Fruit fly (Drosophila melanogaster) whole organism, embryonic: ENCODE data around the gene Helz.

Source experiments
- Atf3 ChIP-seq: fragments of 200-800 bp; sonication (Bioruptor generic); optimal IDR thresholded peaks from 3 replicates; lab custom pipeline; 2016; ENCODE audit warnings: missing biosample characterization, missing genetic modification characterization
- Awh ChIP-seq: fragments of 200-800 bp; sonication (Bioruptor generic); IDR thresholded peaks from 2 replicates; pipeline ENCODE4, ENCODE4 v1.3.6; 2022; ENCODE audit warnings: missing biosample characterization, missing genetic modification characterization
- Bgb ChIP-seq: fragments of 200-800 bp; sonication (Bioruptor generic); IDR thresholded peaks from 2 replicates; pipeline ENCODE4 v1.3.6; 2022; ENCODE audit warnings: missing biosample characterization, missing genetic modification characterization; ENCODE audit not compliant: partially characterized antibody
- Bteb2 ChIP-seq: fragments of 200-800 bp; sonication (Bioruptor generic); optimal IDR thresholded peaks from 2 replicates; lab custom pipeline; 2016; ENCODE audit warnings: missing biosample characterization, missing genetic modification characterization
- CG10462 ChIP-seq: fragments of 200-800 bp; sonication (Bioruptor generic); optimal IDR thresholded peaks from 2 replicates; lab custom pipeline; 2016; ENCODE audit warnings: missing biosample characterization, missing genetic modification characterization
- CG14441 ChIP-seq: fragments of 200-800 bp; sonication (Bioruptor generic); IDR thresholded peaks from 2 replicates; pipeline ENCODE4 v1.3.6; 2022; ENCODE audit warnings: missing biosample characterization, missing genetic modification characterization
- CG15514 ChIP-seq: fragments of 200-800 bp; sonication (Bioruptor generic); optimal IDR thresholded peaks from 3 replicates; lab custom pipeline; 2017; ENCODE audit warnings: missing biosample characterization, missing genetic modification characterization, mild to moderate bottlenecking, moderate library complexity, missing genetic modification reagents
- CG15696 ChIP-seq: fragments of 200-800 bp; sonication (Bioruptor generic); optimal IDR thresholded peaks from 2 replicates; lab custom pipeline; 2019; ENCODE audit warnings: missing biosample characterization, mild to moderate bottlenecking, missing genetic modification characterization, moderate library complexity
- CG2678 ChIP-seq: fragments of 200-800 bp; sonication (Bioruptor generic); optimal IDR thresholded peaks from 3 replicates; lab custom pipeline; 2019; ENCODE audit warnings: missing biosample characterization, mild to moderate bottlenecking, missing genetic modification characterization, moderate library complexity
- CG30020 ChIP-seq: fragments of 200-800 bp; optimal IDR thresholded peaks from 2 replicates; lab custom pipeline; 2019; ENCODE audit warnings: missing biosample characterization, mild to moderate bottlenecking, missing genetic modification characterization, moderate library complexity
- CG3163 ChIP-seq: fragments of 200-800 bp; sonication (Bioruptor generic); optimal IDR thresholded peaks from 3 replicates; lab custom pipeline; 2016; ENCODE audit warnings: missing biosample characterization, missing genetic modification characterization
- CG32532 ChIP-seq: fragments of 200-800 bp; sonication (Bioruptor generic); IDR thresholded peaks from 2 replicates; pipeline ENCODE4 v1.3.6; 2022; ENCODE audit warnings: missing biosample characterization, missing genetic modification characterization
- CG34422 ChIP-seq: fragments of 200-800 bp; sonication (Bioruptor generic); IDR thresholded peaks from 3 replicates; pipeline ENCODE4 v1.3.6; 2022; ENCODE audit warnings: missing biosample characterization, missing genetic modification characterization
- CG4424 ChIP-seq: fragments of 200-800 bp; sonication (Bioruptor generic); optimal IDR thresholded peaks from 3 replicates; lab custom pipeline; 2016; ENCODE audit warnings: missing biosample characterization, missing genetic modification characterization
- CG4707 ChIP-seq: fragments of 200-800 bp; sonication (Bioruptor generic); optimal IDR thresholded peaks from 2 replicates; lab custom pipeline; 2018; ENCODE audit warnings: missing biosample characterization, mild to moderate bottlenecking, missing genetic modification characterization, moderate library complexity
- CG6654 ChIP-seq: fragments of 200-800 bp; sonication (Bioruptor generic); optimal IDR thresholded peaks from 2 replicates; lab custom pipeline; 2017; ENCODE audit warnings: missing biosample characterization, mild to moderate bottlenecking, missing genetic modification characterization
- CG6813 ChIP-seq: fragments of 200-800 bp; sonication (Bioruptor generic); optimal IDR thresholded peaks from 2 replicates; lab custom pipeline; 2017; ENCODE audit warnings: missing biosample characterization, missing genetic modification characterization, mild to moderate bottlenecking, moderate library complexity, missing genetic modification reagents
- CG8290 ChIP-seq, 3 experiments: fragments of 200-800 bp; sonication (Bioruptor generic); optimal IDR thresholded peaks; 2 replicates each; lab custom pipeline; 2016 to 2019; ENCODE audit warnings: missing biosample characterization in 3 of 3, missing genetic modification characterization in 3 of 3, mild to moderate bottlenecking in 2 of 3, moderate library complexity in 1 of 3
- CG9215 ChIP-seq: fragments of 200-800 bp; sonication (Bioruptor generic); IDR thresholded peaks from 2 replicates; pipeline ENCODE4 v1.3.6; 2022; ENCODE audit warnings: missing biosample characterization, missing genetic modification characterization
- CG9727 ChIP-seq: fragments of 200-800 bp; sonication (Bioruptor generic); optimal IDR thresholded peaks from 3 replicates; lab custom pipeline; 2017; ENCODE audit warnings: missing biosample characterization, mild to moderate bottlenecking, missing genetic modification characterization
- CHES-1-like ChIP-seq: fragments of 200-800 bp; sonication (Bioruptor generic); optimal IDR thresholded peaks from 2 replicates; lab custom pipeline; 2016; ENCODE audit warnings: missing biosample characterization, missing genetic modification characterization
- Chrac-16 ChIP-seq: fragments of 200-800 bp; sonication (Bioruptor generic); optimal IDR thresholded peaks from 3 replicates; lab custom pipeline; 2016; ENCODE audit warnings: missing biosample characterization, missing genetic modification characterization
- D19A ChIP-seq: fragments of 200-800 bp; optimal IDR thresholded peaks from 3 replicates; lab custom pipeline; 2019; ENCODE audit warnings: missing biosample characterization, mild to moderate bottlenecking, missing genetic modification characterization, moderate library complexity
- Dip3 ChIP-seq: fragments of 200-800 bp; sonication (Bioruptor generic); optimal IDR thresholded peaks from 3 replicates; lab custom pipeline; 2016; ENCODE audit warnings: missing biosample characterization, missing genetic modification characterization
- Dref ChIP-seq: fragments of 200-800 bp; sonication (Bioruptor generic); IDR thresholded peaks from 2 replicates; pipeline ENCODE4 v1.3.6; 2022; ENCODE audit warnings: missing biosample characterization, missing genetic modification characterization
- H2.0 ChIP-seq: fragments of 200-800 bp; sonication (Bioruptor generic); IDR thresholded peaks from 2 replicates; pipeline ENCODE4 v1.3.6; 2022; ENCODE audit warnings: missing biosample characterization, missing genetic modification characterization
- Med ChIP-seq: fragments of 200-800 bp; sonication (Bioruptor generic); peaks from one replicate; lab custom pipeline; 2016; ENCODE audit warnings: missing biosample characterization, missing genetic modification characterization, mild to moderate bottlenecking, inconsistent platforms, moderate library complexity
- NK7.1 ChIP-seq: fragments of 200-800 bp; sonication (Bioruptor generic); optimal IDR thresholded peaks from 3 replicates; lab custom pipeline; 2016; ENCODE audit warnings: missing biosample characterization, missing genetic modification characterization
- Neu2 ChIP-seq: fragments of 200-800 bp; sonication (Bioruptor generic); optimal IDR thresholded peaks from 3 replicates; lab custom pipeline; 2016; ENCODE audit warnings: missing biosample characterization, missing genetic modification characterization, borderline replicate concordance
- Ravus ChIP-seq: fragments of 200-800 bp; sonication (Bioruptor generic); IDR thresholded peaks from 2 replicates; pipeline ENCODE4 v1.3.6; 2022; ENCODE audit warnings: missing biosample characterization, missing genetic modification characterization
- Stat92E ChIP-seq, 3 experiments: fragments of >200 bp in 2 of 3; fragments of 200-800 bp in 1 of 3; sonication (Bioruptor generic) in 1 of 3; optimal IDR thresholded peaks; 2 replicates each; lab custom pipeline; 2017 to 2019; ENCODE audit warnings: missing biosample characterization in 3 of 3, missing genetic modification characterization in 3 of 3, mild to moderate bottlenecking in 1 of 3, moderate library complexity in 1 of 3
- Xrp1 ChIP-seq: fragments of 200-800 bp; sonication (Bioruptor generic); IDR thresholded peaks from 2 replicates; pipeline ENCODE4 v1.3.6; 2022; ENCODE audit warnings: missing biosample characterization, missing genetic modification characterization
- al ChIP-seq: fragments of 200-800 bp; sonication (Bioruptor generic); IDR thresholded peaks from 2 replicates; pipeline ENCODE4 v1.3.6; 2022; ENCODE audit warnings: missing biosample characterization, missing genetic modification characterization
- ap ChIP-seq: fragments of 200-800 bp; sonication (Bioruptor generic); IDR thresholded peaks from 2 replicates; pipeline ENCODE4 v1.3.6; 2022; ENCODE audit warnings: missing biosample characterization, missing genetic modification characterization
- ara ChIP-seq: fragments of 200-800 bp; sonication (Bioruptor generic); IDR thresholded peaks from 2 replicates; pipeline ENCODE4 v1.3.6; 2022; ENCODE audit warnings: missing biosample characterization, missing genetic modification characterization
- croc ChIP-seq: fragments of 200-800 bp; sonication (Bioruptor generic); conservative IDR thresholded peaks from 3 replicates; pipeline ENCODE4 v1.3.6; 2022; ENCODE audit warnings: missing biosample characterization, missing genetic modification characterization
- dmrt11E ChIP-seq: fragments of 200-800 bp; sonication (Bioruptor generic); optimal IDR thresholded peaks from 3 replicates; lab custom pipeline; 2018; ENCODE audit warnings: missing biosample characterization, mild to moderate bottlenecking, missing genetic modification characterization, moderate library complexity
- nerfin-2 ChIP-seq: fragments of 200-800 bp; sonication (Bioruptor generic); IDR thresholded peaks from 2 replicates; pipeline ENCODE4 v1.3.6; 2022; ENCODE audit warnings: missing biosample characterization, missing genetic modification characterization; ENCODE audit not compliant: partially characterized antibody
- pnt ChIP-seq: fragments of 200-800 bp; sonication (Bioruptor generic); optimal IDR thresholded peaks from 3 replicates; lab custom pipeline; 2016; ENCODE audit warnings: missing biosample characterization, missing genetic modification characterization
- pros ChIP-seq: fragments of 200-800 bp; sonication (Bioruptor generic); optimal IDR thresholded peaks from 3 replicates; lab custom pipeline; 2019; ENCODE audit warnings: missing biosample characterization, mild to moderate bottlenecking, missing genetic modification characterization, moderate library complexity
- psq ChIP-seq: fragments of 200-800 bp; sonication (Bioruptor generic); optimal IDR thresholded peaks from 2 replicates; lab custom pipeline; 2017; ENCODE audit warnings: missing biosample characterization, missing genetic modification characterization
- pum ChIP-seq: fragments of 200-800 bp; sonication (Bioruptor generic); optimal IDR thresholded peaks from 2 replicates; lab custom pipeline; 2016; ENCODE audit warnings: missing biosample characterization, missing genetic modification characterization
- salm ChIP-seq: fragments of 200-800 bp; sonication (Bioruptor generic); optimal IDR thresholded peaks from 2 replicates; lab custom pipeline; 2018; ENCODE audit warnings: missing biosample characterization, mild to moderate bottlenecking, missing genetic modification characterization
- sim ChIP-seq: fragments of 200-800 bp; sonication (Bioruptor generic); IDR thresholded peaks from 2 replicates; pipeline ENCODE4 v1.3.6; 2022; ENCODE audit warnings: missing biosample characterization, missing genetic modification characterization
- slp2 ChIP-seq: fragments of 200-800 bp; sonication (Bioruptor generic); optimal IDR thresholded peaks from 2 replicates; lab custom pipeline; 2016; ENCODE audit warnings: missing biosample characterization, missing genetic modification characterization
- sug ChIP-seq: fragments of 200-800 bp; optimal IDR thresholded peaks from 2 replicates; lab custom pipeline; 2019; ENCODE audit warnings: missing biosample characterization, mild to moderate bottlenecking, missing genetic modification characterization, moderate library complexity
- tgo ChIP-seq: fragments of 200-800 bp; sonication (Bioruptor generic); IDR thresholded peaks from 3 replicates; pipeline ENCODE4 v1.3.6; 2022; ENCODE audit warnings: missing biosample characterization, missing genetic modification characterization
- wor ChIP-seq: fragments of 200-800 bp; sonication (Bioruptor generic); IDR thresholded peaks from 2 replicates; pipeline ENCODE4 v1.3.6; 2022; ENCODE audit warnings: missing biosample characterization, missing genetic modification characterization

The Helz gene

dm6 chr3L:14801854-14802616 lies 12.3 kb downstream of the Helz start, which contains the start of gene NHP2 (continued):
- TF ChIP-seq CHES-1-like, result peak; percentile 21
- peak; percentile 63 for TF ChIP-seq H2.0 (GFP tag; lab: Robert Waterston, UW)
- TF ChIP-seq dmrt11E, result peak; percentile 80
- peak; percentile 76 for TF ChIP-seq Awh (GFP tag; lab: Robert Waterston, UW)
- TF ChIP-seq Bgb (GFP tag; lab: Robert Waterston, UW), result 0 out of 2 replicates have a peak, but pooled peaks have one; percentile 18
- peak; percentile 71; the same call in 1 of the 2 replicates for TF ChIP-seq CG14441 (GFP tag; lab: Robert Waterston, UW)
- TF ChIP-seq salm, result peak; percentile 70
- TF ChIP-seq Stat92E (GFP tag; optimal IDR thresholded peaks at IDR 0.05; lab: Kevin White, UChicago), result peak in 1 of 3 experiments; percentile 24
- TF ChIP-seq CG8290 (GFP tag; optimal IDR thresholded peaks at IDR 0.05; lab: Kevin White, UChicago), result peak; percentile 84
- TF ChIP-seq CG8290 (tag; optimal IDR thresholded peaks at IDR 0.05; lab: Kevin White, UChicago), result peak in 1 of 2 experiments; percentile 33
- TF ChIP-seq CG9215, result peak; percentile 66; the same call in 1 of the 2 replicates
- TF ChIP-seq D19A, result peak; percentile 77
- TF ChIP-seq pros (GFP tag; lab: Kevin White, UChicago), result no peak
- peak; percentile 72; the same call in 1 of the 2 replicates for TF ChIP-seq ara (GFP tag; lab: Robert Waterston, UW)
- peak; percentile 51 for TF ChIP-seq CG6654
- peak; percentile 79 for TF ChIP-seq CG6813 (GFP tag; lab: Kevin White, UChicago)
- peak; percentile 83 for TF ChIP-seq CG34422 (GFP tag; lab: Robert Waterston, UW)
- peak; percentile 88 for TF ChIP-seq Xrp1 (GFP tag; lab: Robert Waterston, UW)
- TF ChIP-seq CG2678, result no peak
- TF ChIP-seq Dref, result no peak
- TF ChIP-seq NK7.1 (GFP tag; lab: Kevin White, UChicago), result peak; percentile 27
- peak; percentile 90 for TF ChIP-seq CG32532 (GFP tag; lab: Robert Waterston, UW)
- TF ChIP-seq CG4707, result peak; percentile 79
- TF ChIP-seq CG3163 (GFP tag; lab: Kevin White, UChicago), result no peak
- TF ChIP-seq al, result peak; percentile 63
- peak; percentile 82 for TF ChIP-seq CG15514 (GFP tag; lab: Kevin White, UChicago)
- peak; percentile 27 for TF ChIP-seq pum (GFP tag; lab: Kevin White, UChicago)
- peak; percentile 39 for TF ChIP-seq slp2
- TF ChIP-seq Dip3 (GFP tag; lab: Kevin White, UChicago), result peak; percentile 50
- TF ChIP-seq croc (GFP tag; lab: Robert Waterston, UW), result no peak
- 0 out of 2 replicates have a peak, but pooled peaks have one; percentile 28 for TF ChIP-seq wor (GFP tag; lab: Robert Waterston, UW)
- TF ChIP-seq Med (GFP tag; lab: Kevin White, UChicago), result peak; percentile 93
- peak; percentile 60 for TF ChIP-seq Neu2 (GFP tag; lab: Kevin White, UChicago)
- TF ChIP-seq CG10462 (GFP tag; lab: Kevin White, UChicago), result peak; percentile 62
- peak; percentile 72; the same call in 1 of the 2 replicates for TF ChIP-seq ap
- peak; percentile 29 for TF ChIP-seq Ravus (GFP tag; lab: Robert Waterston, UW)
- TF ChIP-seq pnt, result peak; percentile 25
- peak; percentile 69 for TF ChIP-seq Chrac-16 (GFP tag; lab: Kevin White, UChicago)
- TF ChIP-seq Bteb2, result peak; percentile 76
- TF ChIP-seq CG4424, result peak; percentile 83
- peak; percentile 87 for TF ChIP-seq CG9727 (GFP tag; lab: Kevin White, UChicago)
- TF ChIP-seq CG30020, result peak; percentile 60
- TF ChIP-seq Atf3 (GFP tag; lab: Kevin White, UChicago), result peak; percentile 47
- TF ChIP-seq nerfin-2 (GFP tag; lab: Robert Waterston, UW), result no peak
- TF ChIP-seq tgo (GFP tag; lab: Robert Waterston, UW), result peak; percentile 79
- peak; percentile 51 for TF ChIP-seq sim (GFP tag; lab: Robert Waterston, UW)
- TF ChIP-seq psq (GFP tag; lab: Kevin White, UChicago), result peak; percentile 72
- peak; percentile 67 for TF ChIP-seq CG15696
- no peak for TF ChIP-seq sug (tag; lab: Kevin White, UChicago)
